Worm (Caenorhabditis elegans): ENCODE results near the gene fip-4.
A peak's percentile ranks its signal among the peaks of the same experiment; 100 is the strongest.

fip-4 gene

DNA sequence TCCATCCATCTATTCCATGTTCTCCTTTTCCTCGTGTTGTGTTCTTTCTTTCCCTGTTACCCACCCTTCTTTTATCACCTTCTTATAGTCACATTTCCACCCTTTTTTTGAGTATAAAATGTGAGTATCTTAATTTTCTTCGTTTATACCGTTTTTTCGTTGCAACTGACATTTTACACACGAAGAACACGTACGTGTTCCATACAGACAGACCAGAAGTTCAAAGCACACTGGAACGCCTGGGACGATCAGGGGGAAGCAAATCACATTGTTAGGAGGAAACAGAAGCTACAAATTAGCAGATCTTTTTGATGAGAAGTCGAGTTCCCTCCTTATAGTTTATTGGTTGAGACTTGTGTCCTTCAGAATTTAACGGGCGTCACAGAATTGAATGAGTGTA is 4.6 kb upstream of the fip-4 start:
- TF ChIP-seq egl-27 (tag; optimal IDR thresholded peaks at IDR 0.05), result no peak
- peak; percentile 8 for TF ChIP-seq aly-2 (tag; optimal IDR thresholded peaks at IDR 0.05)
- TF ChIP-seq nhr-25 (tag; optimal IDR thresholded peaks at IDR 0.05), result peak; percentile 33

- peak; percentile 42 for TF ChIP-seq nhr-43 (tag; optimal IDR thresholded peaks at IDR 0.05; ENCODE audit: poor library complexity, severe bottlenecking)
- no peak for TF ChIP-seq egl-27 (tag; optimal IDR thresholded peaks at IDR 0.05)
- TF ChIP-seq unc-62 (GFP tag; optimal IDR thresholded peaks at IDR 0.05), result no peak
- no peak for TF ChIP-seq nhr-11 (tag; optimal IDR thresholded peaks at IDR 0.05)
- TF ChIP-seq nhr-77 (tag; optimal IDR thresholded peaks at IDR 0.05), result no peak
- TF ChIP-seq zag-1 (tag; optimal IDR thresholded peaks at IDR 0.05), result no peak
- TF ChIP-seq elt-1 (tag; optimal IDR thresholded peaks at IDR 0.05), result no peak
- peak; percentile 65 for TF ChIP-seq lin-39 (tag; optimal IDR thresholded peaks at IDR 0.05)
- peak; percentile 31 for TF ChIP-seq snpc-4 (tag; optimal IDR thresholded peaks at IDR 0.05)
- TF ChIP-seq nfya-1 (tag; optimal IDR thresholded peaks at IDR 0.05; ENCODE audit: insufficient read depth), result peak; percentile 28
- TF ChIP-seq sea-2 (GFP tag; optimal IDR thresholded peaks at IDR 0.05), result no peak
- TF ChIP-seq nhr-237 (tag; optimal IDR thresholded peaks at IDR 0.05), result no peak
- TF ChIP-seq daf-12 (tag; optimal IDR thresholded peaks at IDR 0.05), result no peak
- TF ChIP-seq ztf-4 (tag; optimal IDR thresholded peaks at IDR 0.05), result no peak
- no peak for TF ChIP-seq egl-5 (tag; optimal IDR thresholded peaks at IDR 0.05)
- peak; percentile 3 for TF ChIP-seq mdl-1 (tag; optimal IDR thresholded peaks at IDR 0.05)
- no peak for TF ChIP-seq tbx-2 (tag; optimal IDR thresholded peaks at IDR 0.05)
- TF ChIP-seq hmg-11 (tag; optimal IDR thresholded peaks at IDR 0.05), result peak; percentile 60
- no peak for TF ChIP-seq fkh-10 (GFP tag; optimal IDR thresholded peaks at IDR 0.05)
- TF ChIP-seq jun-1 (tag; optimal IDR thresholded peaks at IDR 0.05), result no peak
- no peak for TF ChIP-seq skn-1 (tag; optimal IDR thresholded peaks at IDR 0.05)
- no peak for TF ChIP-seq ceh-16 (tag; optimal IDR thresholded peaks at IDR 0.05)
- no peak for TF ChIP-seq eor-1 (tag; optimal IDR thresholded peaks at IDR 0.05)
- no peak for TF ChIP-seq R02D3.7 (tag; optimal IDR thresholded peaks at IDR 0.05)
- TF ChIP-seq nhr-12 (tag; optimal IDR thresholded peaks at IDR 0.05), result no peak
- no peak for TF ChIP-seq fkh-2 (tag; optimal IDR thresholded peaks at IDR 0.05)
- no peak for TF ChIP-seq pqm-1 (tag; optimal IDR thresholded peaks at IDR 0.05)
- TF ChIP-seq lin-15B (tag; optimal IDR thresholded peaks at IDR 0.05), result no peak
- TF ChIP-seq unc-39 (tag; optimal IDR thresholded peaks at IDR 0.05), result no peak
- no peak for TF ChIP-seq ceh-82 (tag; optimal IDR thresholded peaks at IDR 0.05)
- TF ChIP-seq nhr-28 (tag; optimal IDR thresholded peaks at IDR 0.05), result no peak
- no peak for TF ChIP-seq nhr-23 (tag; optimal IDR thresholded peaks at IDR 0.05)
- no peak for TF ChIP-seq ama-1 (optimal IDR thresholded peaks at IDR 0.05)
- TF ChIP-seq lsy-12 (tag; optimal IDR thresholded peaks at IDR 0.05), result no peak
- no peak for TF ChIP-seq nhr-67 (tag; optimal IDR thresholded peaks at IDR 0.05)
- TF ChIP-seq nhr-25 (tag; optimal IDR thresholded peaks at IDR 0.05), result no peak
- TF ChIP-seq ZK546.5 (tag; optimal IDR thresholded peaks at IDR 0.05), result no peak
- no peak for TF ChIP-seq nhr-76 (tag; optimal IDR thresholded peaks at IDR 0.05)
- TF ChIP-seq elt-2 (tag; optimal IDR thresholded peaks at IDR 0.05), result no peak
- no peak for TF ChIP-seq ceh-9 (tag; optimal IDR thresholded peaks at IDR 0.05)
Measured at ce11 chrV:8609776-8610529, 1.1 kb downstream of the fip-4 start.

- TF ChIP-seq tbx-2 (tag; optimal IDR thresholded peaks at IDR 0.05), result no peak
- TF ChIP-seq lsy-12 (tag; optimal IDR thresholded peaks at IDR 0.05), result no peak
- no peak for TF ChIP-seq egl-27 (tag; optimal IDR thresholded peaks at IDR 0.05)
- TF ChIP-seq nhr-237 (tag; optimal IDR thresholded peaks at IDR 0.05), result no peak
- no peak for TF ChIP-seq unc-39 (tag; optimal IDR thresholded peaks at IDR 0.05)
- TF ChIP-seq lin-39 (tag; optimal IDR thresholded peaks at IDR 0.05), result no peak
- TF ChIP-seq lin-15B (tag; optimal IDR thresholded peaks at IDR 0.05), result no peak
- no peak for TF ChIP-seq daf-12 (tag; optimal IDR thresholded peaks at IDR 0.05)
- TF ChIP-seq fos-1 (tag; optimal IDR thresholded peaks at IDR 0.05), result no peak
- TF ChIP-seq sea-2 (GFP tag; optimal IDR thresholded peaks at IDR 0.05), result no peak
Measured at ce11 chrV:8608483-8608882, 2.6 kb downstream of the fip-4 start.

All from whole organism, L3 larva.